Worm (Caenorhabditis elegans) whole organism, L2 larva: ENCODE results near the gene his-8.
A peak's percentile ranks its signal among the peaks of the same experiment; 100 is the strongest.

Experiments used
- C34F6.9 ChIP-seq: fragments of 150-350 bp; optimal IDR thresholded peaks from 2 replicates; lab custom pipeline; 2014; ENCODE audit warnings: missing biosample characterization, missing genetic modification characterization
- F13H6.1 ChIP-seq: sonication (generic microtip); optimal IDR thresholded peaks from 2 replicates; lab custom pipeline; 2016; ENCODE audit warnings: missing genetic modification characterization, missing compliant biosample characterization
- R02D3.7 ChIP-seq: fragments of 150-350 bp; optimal IDR thresholded peaks from 2 replicates; lab custom pipeline; 2014; ENCODE audit warnings: missing biosample characterization, missing genetic modification characterization
- Y55F3AM.14 ChIP-seq: fragments of 200-800 bp; sonication (Bioruptor generic); optimal IDR thresholded peaks from 2 replicates; lab custom pipeline; 2018; ENCODE audit warnings: mild to moderate bottlenecking, missing genetic modification characterization, missing compliant biosample characterization
- ZK546.5 ChIP-seq: sonication (generic microtip); optimal IDR thresholded peaks from 2 replicates; lab custom pipeline; 2017; ENCODE audit warnings: missing biosample characterization, missing genetic modification characterization
- alr-1 ChIP-seq: fragments of 150-350 bp; optimal IDR thresholded peaks from 2 replicates; lab custom pipeline; 2014; ENCODE audit warnings: missing biosample characterization, missing genetic modification characterization
- aly-2 ChIP-seq: fragments of 150-350 bp; optimal IDR thresholded peaks from 2 replicates; lab custom pipeline; 2014; ENCODE audit warnings: missing biosample characterization, missing genetic modification characterization
- ama-1 ChIP-seq: fragments of 150-350 bp; optimal IDR thresholded peaks from 2 replicates; lab custom pipeline; 2018; ENCODE audit warnings: inconsistent platforms
- blmp-1 ChIP-seq: sonication (generic microtip); optimal IDR thresholded peaks from 2 replicates; lab custom pipeline; 2017; ENCODE audit warnings: missing genetic modification characterization, mild to moderate bottlenecking, missing compliant biosample characterization, antibody characterized with exemption, moderate library complexity; ENCODE audit not compliant: insufficient read depth
- ceh-16 ChIP-seq: fragments of 150-350 bp; optimal IDR thresholded peaks from 2 replicates; lab custom pipeline; 2014; ENCODE audit warnings: missing biosample characterization, missing genetic modification characterization
- ceh-82 ChIP-seq: fragments of 150-350 bp; optimal IDR thresholded peaks from 2 replicates; lab custom pipeline; 2014; ENCODE audit warnings: missing biosample characterization, missing genetic modification characterization
- crh-2 ChIP-seq: sonication (generic microtip); optimal IDR thresholded peaks from 2 replicates; lab custom pipeline; 2017; ENCODE audit warnings: missing biosample characterization, missing genetic modification characterization
- dmd-4 ChIP-seq: sonication (generic microtip); optimal IDR thresholded peaks from 2 replicates; lab custom pipeline; 2017; ENCODE audit warnings: missing biosample characterization, missing genetic modification characterization
- egl-27 ChIP-seq: sonication (generic microtip); optimal IDR thresholded peaks from 3 replicates; lab custom pipeline; 2017; ENCODE audit warnings: missing biosample characterization, missing genetic modification reagents, missing genetic modification characterization
- elt-1 ChIP-seq: fragments of 150-350 bp; optimal IDR thresholded peaks from 2 replicates; lab custom pipeline; 2014; ENCODE audit warnings: missing biosample characterization, missing genetic modification characterization
- elt-3 ChIP-seq: sonication (generic microtip); optimal IDR thresholded peaks from 2 replicates; lab custom pipeline; 2017; ENCODE audit warnings: missing biosample characterization, missing genetic modification characterization
- fos-1 ChIP-seq: fragments of 150-350 bp; optimal IDR thresholded peaks from 2 replicates; lab custom pipeline; 2014; ENCODE audit warnings: missing biosample characterization, missing genetic modification characterization
- gmeb-1 ChIP-seq: fragments of 150-350 bp; optimal IDR thresholded peaks from 2 replicates; lab custom pipeline; 2014; ENCODE audit warnings: missing biosample characterization, missing genetic modification characterization
- lin-11 ChIP-seq: fragments of 150-350 bp; sonication (generic microtip); optimal IDR thresholded peaks from 2 replicates; lab custom pipeline; 2014; ENCODE audit warnings: missing biosample characterization, missing genetic modification characterization, inconsistent platforms, mixed read lengths
- lin-13 ChIP-seq: fragments of 150-350 bp; optimal IDR thresholded peaks from 2 replicates; lab custom pipeline; 2014; ENCODE audit warnings: missing biosample characterization, missing genetic modification reagents, missing genetic modification characterization
- lin-39 ChIP-seq: fragments of 150-350 bp; optimal IDR thresholded peaks from 2 replicates; lab custom pipeline; 2014; ENCODE audit warnings: missing biosample characterization, missing genetic modification reagents, missing genetic modification characterization
- lsy-2 ChIP-seq, 2 experiments: fragments of 150-350 bp in 1 of 2; sonication (generic microtip) in 1 of 2; optimal IDR thresholded peaks; 2 replicates each; lab custom pipeline; 2014 to 2017; ENCODE audit warnings: missing biosample characterization in 2 of 2, missing genetic modification characterization in 2 of 2
- mab-5 ChIP-seq: fragments of 150-350 bp; optimal IDR thresholded peaks from 2 replicates; lab custom pipeline; 2014; ENCODE audit warnings: missing biosample characterization, missing genetic modification characterization
- mbf-1 ChIP-seq: sonication (generic microtip); optimal IDR thresholded peaks from 2 replicates; lab custom pipeline; 2017; ENCODE audit warnings: missing biosample characterization, missing genetic modification characterization
- mdl-1 ChIP-seq, 2 experiments: fragments of 150-350 bp in 1 of 2; sonication (generic microtip) in 1 of 2; optimal IDR thresholded peaks; 2 replicates each; lab custom pipeline; 2017; ENCODE audit warnings: missing biosample characterization in 2 of 2, missing genetic modification characterization in 2 of 2
- nhr-10 ChIP-seq: sonication (generic microtip); optimal IDR thresholded peaks from 2 replicates; lab custom pipeline; 2017; ENCODE audit warnings: missing biosample characterization, missing genetic modification characterization
- nhr-11 ChIP-seq: fragments of 150-350 bp; optimal IDR thresholded peaks from 2 replicates; lab custom pipeline; 2014; ENCODE audit warnings: missing biosample characterization, missing genetic modification characterization
- nhr-12 ChIP-seq: fragments of 150-350 bp; optimal IDR thresholded peaks from 2 replicates; lab custom pipeline; 2014; ENCODE audit warnings: missing biosample characterization, missing genetic modification characterization
- nhr-129 ChIP-seq: fragments of 150-350 bp; optimal IDR thresholded peaks from 2 replicates; lab custom pipeline; 2014; ENCODE audit warnings: missing biosample characterization, missing genetic modification characterization
- nhr-21 ChIP-seq: fragments of 150-350 bp; optimal IDR thresholded peaks from 2 replicates; lab custom pipeline; 2014; ENCODE audit warnings: missing biosample characterization, missing genetic modification characterization
- nhr-23 ChIP-seq: fragments of 150-350 bp; optimal IDR thresholded peaks from 2 replicates; lab custom pipeline; 2014; ENCODE audit warnings: missing biosample characterization, missing genetic modification reagents, missing genetic modification characterization
- nhr-237 ChIP-seq: fragments of 150-350 bp; optimal IDR thresholded peaks from 2 replicates; lab custom pipeline; 2014; ENCODE audit warnings: missing biosample characterization, missing genetic modification characterization
- nhr-25 ChIP-seq: fragments of 150-350 bp; sonication (generic microtip); optimal IDR thresholded peaks from 3 replicates; lab custom pipeline; 2014; ENCODE audit warnings: missing biosample characterization, missing genetic modification characterization
- nhr-6 ChIP-seq: fragments of 150-350 bp; optimal IDR thresholded peaks from 2 replicates; lab custom pipeline; 2014; ENCODE audit warnings: missing biosample characterization, missing genetic modification characterization
- nhr-77 ChIP-seq: fragments of 150-350 bp; optimal IDR thresholded peaks from 2 replicates; lab custom pipeline; 2014; ENCODE audit warnings: missing biosample characterization, missing genetic modification characterization
- peb-1 ChIP-seq: fragments of 150-350 bp; optimal IDR thresholded peaks from 2 replicates; lab custom pipeline; 2014; ENCODE audit warnings: missing biosample characterization, missing genetic modification characterization
- sem-4 ChIP-seq: fragments of 150-350 bp; optimal IDR thresholded peaks from 2 replicates; lab custom pipeline; 2014; ENCODE audit warnings: missing biosample characterization, missing genetic modification reagents, missing genetic modification characterization
- skn-1 ChIP-seq: sonication (generic microtip); optimal IDR thresholded peaks from 2 replicates; lab custom pipeline; 2017; ENCODE audit warnings: missing biosample characterization, missing genetic modification characterization
- sma-3 ChIP-seq: sonication (generic microtip); optimal IDR thresholded peaks from 2 replicates; lab custom pipeline; 2016; ENCODE audit warnings: missing genetic modification reagents, missing genetic modification characterization, missing compliant biosample characterization
- sma-9 ChIP-seq, 2 experiments: fragments of 150-350 bp in 1 of 2; sonication (generic microtip) in 1 of 2; optimal IDR thresholded peaks; 2 replicates each; lab custom pipeline; 2014 to 2016; ENCODE audit warnings: missing genetic modification characterization in 2 of 2, mild to moderate bottlenecking in 1 of 2, missing biosample characterization in 1 of 2, missing compliant biosample characterization in 1 of 2, missing genetic modification reagents in 1 of 2, moderate library complexity in 1 of 2
- snpc-4 ChIP-seq: fragments of 150-350 bp; optimal IDR thresholded peaks from 2 replicates; lab custom pipeline; 2014; ENCODE audit warnings: missing biosample characterization, missing genetic modification characterization
- unc-39 ChIP-seq: fragments of 150-350 bp; optimal IDR thresholded peaks from 2 replicates; lab custom pipeline; 2014; ENCODE audit warnings: missing biosample characterization, missing genetic modification characterization
- unc-55 ChIP-seq: fragments of 150-350 bp; sonication (generic microtip); optimal IDR thresholded peaks from 3 replicates; lab custom pipeline; 2014; ENCODE audit warnings: missing biosample characterization, missing genetic modification reagents, missing genetic modification characterization
- unc-62 ChIP-seq: fragments of 150-350 bp; optimal IDR thresholded peaks from 2 replicates; lab custom pipeline; 2014; ENCODE audit warnings: missing biosample characterization, missing genetic modification reagents, missing genetic modification characterization
- zag-1 ChIP-seq: fragments of 150-350 bp; optimal IDR thresholded peaks from 2 replicates; lab custom pipeline; 2014; ENCODE audit warnings: missing biosample characterization, missing genetic modification characterization
- ztf-1 ChIP-seq: fragments of 200-800 bp; sonication (Bioruptor generic); conservative IDR thresholded peaks from 2 replicates; pipeline ENCODE4 v1.3.6; 2022; ENCODE audit warnings: missing genetic modification characterization, missing compliant biosample characterization
- ztf-11 ChIP-seq: sonication (generic microtip); optimal IDR thresholded peaks from 2 replicates; lab custom pipeline; 2017; ENCODE audit warnings: missing biosample characterization, missing genetic modification characterization
- ztf-4 ChIP-seq: fragments of 150-350 bp; optimal IDR thresholded peaks from 2 replicates; lab custom pipeline; 2014; ENCODE audit warnings: missing biosample characterization, missing genetic modification characterization

Gene his-8

ce11 chrV:8518822-8519392, 14.0 kb downstream of the his-8 start, which contains the start of gene F45F2.10:
Gene F45F2.10 (minus strand): TSS chrV:8518872.
- TF ChIP-seq nhr-21 (tag; lab: Kevin White, UChicago) = no peak
- TF ChIP-seq nhr-129 (tag; lab: Kevin White, UChicago) = peak; percentile 1
- TF ChIP-seq R02D3.7 = peak; percentile 6
- peak; percentile 30 for TF ChIP-seq snpc-4 (tag; lab: Kevin White, UChicago)
- no peak for TF ChIP-seq lsy-2 (tag; optimal IDR thresholded peaks at IDR 0.05; lab: Kevin White, UChicago)
- TF ChIP-seq, all 48 proteins: peak for 3

- TF ChIP-seq Y55F3AM.14 (GFP tag; lab: Kevin White, UChicago) (no peak), R02D3.7 (no peak), F13H6.1 (tag; lab: Kevin White, UChicago) (no peak), nhr-21 (tag; lab: Kevin White, UChicago) (no peak), unc-55 (GFP tag; lab: Kevin White, UChicago) (peak; percentile 63), nhr-25 (tag; lab: Kevin White, UChicago) (no peak), sem-4 (tag; lab: Kevin White, UChicago) (no peak), nhr-23 (tag; lab: Kevin White, UChicago) (no peak), nhr-77 (no peak), blmp-1 (tag; lab: Kevin White, UChicago) (no peak), ceh-82 (no peak), dmd-4 (no peak), peb-1 (tag; lab: Kevin White, UChicago) (no peak), mab-5 (no peak), ztf-1 (GFP tag; lab: Robert Waterston, UW) (no peak), nhr-12 (tag; lab: Kevin White, UChicago) (no peak), egl-27 (no peak), C34F6.9 (tag; lab: Kevin White, UChicago) (peak; percentile 53), elt-3 (tag; lab: Kevin White, UChicago) (no peak), sma-3 (no peak), skn-1 (tag; lab: Kevin White, UChicago) (no peak), crh-2 (tag; lab: Kevin White, UChicago) (peak; percentile 20), nhr-10 (no peak), lin-39 (tag; lab: Kevin White, UChicago) (no peak), lin-11 (tag; lab: Kevin White, UChicago) (no peak), nhr-6 (tag; lab: Kevin White, UChicago) (no peak), lsy-2 (tag; optimal IDR thresholded peaks at IDR 0.05; lab: Kevin White, UChicago) (no peak), mbf-1 (no peak), mdl-1 (tag; optimal IDR thresholded peaks at IDR 0.05; lab: Kevin White, UChicago) (peak in 1 of 2 experiments; percentile 38), unc-62 (GFP tag; lab: Kevin White, UChicago) (no peak), ceh-16 (no peak), ztf-4 (tag; lab: Kevin White, UChicago) (no peak), nhr-129 (tag; lab: Kevin White, UChicago) (peak; percentile 70), elt-1 (tag; lab: Kevin White, UChicago) (no peak), fos-1 (tag; lab: Kevin White, UChicago) (peak; percentile 19), ZK546.5 (tag; lab: Kevin White, UChicago) (no peak), ama-1 (lab: Kevin White, UChicago) (no peak), nhr-237 (no peak), zag-1 (tag; lab: Kevin White, UChicago) (no peak), sma-9 (GFP tag; optimal IDR thresholded peaks at IDR 0.05; lab: Kevin White, UChicago) (peak; percentile 29), sma-9 (tag; optimal IDR thresholded peaks at IDR 0.05; lab: Kevin White, UChicago) (no peak), alr-1 (tag; lab: Kevin White, UChicago) (no peak), unc-39 (tag; lab: Kevin White, UChicago) (no peak), snpc-4 (tag; lab: Kevin White, UChicago) (no peak), aly-2 (no peak), ztf-11 (tag; lab: Kevin White, UChicago) (no peak), lin-13 (GFP tag; lab: Kevin White, UChicago) (no peak), gmeb-1 (tag; lab: Kevin White, UChicago) (no peak), nhr-11 (tag; lab: Kevin White, UChicago) (no peak)
These were observed 14.6 kb downstream of the his-8 start for ce11 chrV:8518283-8518682.
